Worm (Caenorhabditis elegans) whole organism, late embryonic: ENCODE results near the gene str-264.

ENCODE experiments used
- C08G9.2 ChIP-seq: sonication (generic microtip); optimal IDR thresholded peaks from 2 replicates; lab custom pipeline; 2016; ENCODE audit warnings: mild to moderate bottlenecking, missing genetic modification characterization, moderate library complexity, missing compliant biosample characterization
- C38D4.7 ChIP-seq: fragments of 200-800 bp; sonication (Bioruptor generic); optimal IDR thresholded peaks from 2 replicates; lab custom pipeline; 2018; ENCODE audit warnings: mild to moderate bottlenecking, missing genetic modification characterization, moderate library complexity, missing compliant biosample characterization
- K02D7.2 ChIP-seq: sonication (generic microtip); optimal IDR thresholded peaks from 2 replicates; lab custom pipeline; 2017; ENCODE audit warnings: mild to moderate bottlenecking, missing genetic modification characterization, missing compliant biosample characterization
- T23F11.4 ChIP-seq: fragments of 200-800 bp; sonication (Bioruptor generic); optimal IDR thresholded peaks from 2 replicates; lab custom pipeline; 2018; ENCODE audit warnings: mild to moderate bottlenecking, missing genetic modification characterization, missing compliant biosample characterization
- Y22D7AL.16 ChIP-seq: sonication (generic microtip); optimal IDR thresholded peaks from 2 replicates; lab custom pipeline; 2016; ENCODE audit warnings: missing genetic modification characterization, missing compliant biosample characterization
- ahr-1 ChIP-seq: sonication (generic microtip); optimal IDR thresholded peaks from 2 replicates; lab custom pipeline; 2016; ENCODE audit warnings: missing genetic modification characterization, missing compliant biosample characterization
- ceh-14 ChIP-seq: sonication (generic microtip); optimal IDR thresholded peaks from 2 replicates; lab custom pipeline; 2016; ENCODE audit warnings: missing genotype, missing genetic modification characterization, missing compliant biosample characterization
- ceh-19 ChIP-seq: fragments of 200-800 bp; sonication (Bioruptor generic); optimal IDR thresholded peaks from 2 replicates; lab custom pipeline; 2018; ENCODE audit warnings: mild to moderate bottlenecking, missing genetic modification characterization, missing compliant biosample characterization
- ceh-30 ChIP-seq: fragments of 150-350 bp; optimal IDR thresholded peaks from 2 replicates; lab custom pipeline; 2014; ENCODE audit warnings: missing biosample characterization, missing genetic modification characterization
- ceh-31 ChIP-seq: sonication (generic microtip); optimal IDR thresholded peaks from 2 replicates; lab custom pipeline; 2016; ENCODE audit warnings: missing genetic modification characterization, missing compliant biosample characterization
- ceh-34 ChIP-seq: sonication (generic microtip); optimal IDR thresholded peaks from 2 replicates; lab custom pipeline; 2016; ENCODE audit warnings: mild to moderate bottlenecking, missing genetic modification characterization, missing compliant biosample characterization
- ceh-45 ChIP-seq: fragments of 200-800 bp; sonication (Bioruptor generic); IDR thresholded peaks from 2 replicates; pipeline ENCODE4 v1.3.6; 2022; ENCODE audit warnings: missing genetic modification reagents, missing genetic modification characterization, missing compliant biosample characterization
- ceh-9 ChIP-seq: sonication (generic microtip); optimal IDR thresholded peaks from 2 replicates; lab custom pipeline; 2016; ENCODE audit warnings: mild to moderate bottlenecking, missing genetic modification characterization, inconsistent platforms, missing compliant biosample characterization
- che-1 ChIP-seq: sonication (generic microtip); optimal IDR thresholded peaks from 2 replicates; lab custom pipeline; 2016; ENCODE audit warnings: mild to moderate bottlenecking, missing genetic modification characterization, missing compliant biosample characterization
- dve-1 ChIP-seq: sonication (generic microtip); optimal IDR thresholded peaks from 2 replicates; lab custom pipeline; 2017; ENCODE audit warnings: antibody characterized with exemption, mild to moderate bottlenecking, missing genetic modification characterization, missing compliant biosample characterization
- elt-2 ChIP-seq: sonication (generic microtip); optimal IDR thresholded peaks from 2 replicates; lab custom pipeline; 2016; ENCODE audit warnings: missing genetic modification reagents, missing genetic modification characterization, missing compliant biosample characterization
- ets-4 ChIP-seq: sonication (generic microtip); optimal IDR thresholded peaks from 2 replicates; lab custom pipeline; 2016; ENCODE audit warnings: missing genetic modification characterization, missing compliant biosample characterization
- fax-1 ChIP-seq: sonication (generic microtip); optimal IDR thresholded peaks from 2 replicates; lab custom pipeline; 2016; ENCODE audit warnings: missing genotype, missing genetic modification characterization, missing compliant biosample characterization
- fkh-6 ChIP-seq: sonication (generic microtip); optimal IDR thresholded peaks from 2 replicates; lab custom pipeline; 2016; ENCODE audit warnings: missing genetic modification characterization, missing compliant biosample characterization
- gmeb-2 ChIP-seq: sonication (generic microtip); optimal IDR thresholded peaks from 2 replicates; lab custom pipeline; 2016; ENCODE audit warnings: missing genetic modification characterization, inconsistent platforms, missing compliant biosample characterization
- hlh-13 ChIP-seq: fragments of 200-800 bp; sonication (Bioruptor generic); optimal IDR thresholded peaks from 2 replicates; lab custom pipeline; 2018; ENCODE audit warnings: mild to moderate bottlenecking, missing genetic modification characterization, missing compliant biosample characterization
- hlh-30 ChIP-seq: sonication (generic microtip); optimal IDR thresholded peaks from 2 replicates; lab custom pipeline; 2017; ENCODE audit warnings: antibody characterized with exemption, missing genetic modification characterization, missing compliant biosample characterization; ENCODE audit not compliant: insufficient read depth
- lin-11 ChIP-seq: fragments of 200-800 bp; sonication (Bioruptor generic); optimal IDR thresholded peaks from 2 replicates; lab custom pipeline; 2018; ENCODE audit warnings: mild to moderate bottlenecking, missing genetic modification characterization, missing compliant biosample characterization
- mec-3 ChIP-seq: sonication (generic microtip); optimal IDR thresholded peaks from 2 replicates; lab custom pipeline; 2016; ENCODE audit warnings: borderline replicate concordance, missing genetic modification characterization, missing compliant biosample characterization
- nfya-1 ChIP-seq: sonication (generic microtip); optimal IDR thresholded peaks from 2 replicates; lab custom pipeline; 2017; ENCODE audit warnings: missing genetic modification characterization, mild to moderate bottlenecking, missing compliant biosample characterization, antibody characterized with exemption, moderate library complexity
- nhr-232 ChIP-seq: sonication (generic microtip); optimal IDR thresholded peaks from 2 replicates; lab custom pipeline; 2016; ENCODE audit warnings: missing genetic modification characterization, missing compliant biosample characterization
- pha-4 ChIP-seq: fragments of 150-350 bp; optimal IDR thresholded peaks from 2 replicates; lab custom pipeline; 2018; ENCODE audit warnings: missing biosample characterization, missing genetic modification reagents, missing genetic modification characterization
- pros-1 ChIP-seq: fragments of 150-350 bp; optimal IDR thresholded peaks from 2 replicates; lab custom pipeline; 2014; ENCODE audit warnings: missing biosample characterization, missing genetic modification reagents, missing genetic modification characterization
- sox-2 ChIP-seq: fragments of 200-800 bp; sonication (Bioruptor generic); IDR thresholded peaks from 2 replicates; pipeline ENCODE4 v1.3.6; 2022; ENCODE audit warnings: missing genetic modification reagents, missing genetic modification characterization, missing compliant biosample characterization
- tbx-7 ChIP-seq: sonication (generic microtip); optimal IDR thresholded peaks from 2 replicates; lab custom pipeline; 2016; ENCODE audit warnings: missing genotype, missing genetic modification characterization, missing compliant biosample characterization
- unc-42 ChIP-seq: sonication (generic microtip); optimal IDR thresholded peaks from 2 replicates; lab custom pipeline; 2016; ENCODE audit warnings: missing genotype, missing genetic modification characterization, missing compliant biosample characterization
- zip-5 ChIP-seq: sonication (generic microtip); optimal IDR thresholded peaks from 2 replicates; lab custom pipeline; 2016; ENCODE audit warnings: missing genetic modification characterization, missing compliant biosample characterization
- ztf-16 ChIP-seq: sonication (generic microtip); optimal IDR thresholded peaks from 2 replicates; lab custom pipeline; 2017; ENCODE audit warnings: missing genetic modification characterization, missing compliant biosample characterization

str-264 gene

ce11 chrV:15451421-15451820 lies 41.0 kb downstream of the str-264 start, which contains the start of gene srw-33:
TSS of gene srw-33 (minus strand) at chrV:15451521.
- no peak for TF ChIP-seq nfya-1
- TF ChIP-seq ceh-34 (tag; lab: Kevin White, UChicago): no peak
- no peak for TF ChIP-seq sox-2
- no peak for TF ChIP-seq tbx-7 (tag; lab: Kevin White, UChicago)
- no peak for TF ChIP-seq gmeb-2
- no peak for TF ChIP-seq pha-4 (tag; lab: Kevin White, UChicago)
- TF ChIP-seq, all 69 proteins: peak for 0

DNA sequence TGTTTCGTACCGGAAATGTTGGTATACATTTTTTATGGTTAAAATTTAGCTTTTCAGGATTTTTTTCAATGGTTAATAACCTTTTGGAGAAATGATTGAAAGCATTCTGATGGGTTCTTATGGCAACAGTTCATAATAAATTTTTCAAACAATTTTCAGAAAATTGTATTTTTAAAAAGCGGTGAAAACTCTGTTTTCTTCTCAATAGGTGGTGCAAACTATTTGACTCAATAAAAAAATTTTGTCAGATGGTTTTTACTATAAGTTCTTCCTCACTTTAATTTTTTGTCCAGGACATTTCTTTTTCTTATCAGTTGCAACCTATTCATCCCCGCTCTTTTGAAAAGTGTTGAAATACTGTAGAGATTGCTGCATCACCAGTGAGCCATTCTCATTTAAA lies 43.6 kb downstream of the str-264 start, which contains the start of gene T26H5.14:
TSS of gene T26H5.14 (plus strand) at position 301 of the 400 bp plus-strand sequence.
- no peak for TF ChIP-seq ets-4 (tag; lab: Kevin White, UChicago)
- TF ChIP-seq lin-11 (tag; lab: Kevin White, UChicago): no peak

DNA sequence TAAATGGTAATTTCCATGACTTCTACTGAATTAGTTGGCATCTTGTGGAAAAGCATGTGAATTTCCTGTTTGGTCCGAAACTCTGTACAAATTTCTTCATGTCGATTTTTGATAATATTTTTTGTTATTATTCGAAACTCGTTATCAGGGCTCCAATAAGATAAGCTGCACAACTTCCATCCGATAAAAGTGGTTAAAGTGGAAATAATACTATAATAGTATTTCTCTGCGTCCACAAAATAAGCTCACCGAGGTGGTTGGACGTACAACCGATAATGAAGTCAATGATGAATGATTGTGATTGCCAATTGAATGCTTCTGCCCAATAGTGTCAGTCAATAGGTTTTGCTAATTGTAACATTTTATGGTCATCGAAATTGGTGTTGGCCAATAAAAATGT lies 44.0 kb downstream of the str-264 start, which contains the start of gene T26H5.4:
TSS of gene T26H5.4 (minus strand) at position 294 of the 400 bp plus-strand sequence.
- no peak for TF ChIP-seq ceh-30 (tag; lab: Kevin White, UChicago)
- peak; percentile 57 for TF ChIP-seq elt-2 (tag; lab: Kevin White, UChicago)
- no peak for TF ChIP-seq ztf-16 (tag; lab: Kevin White, UChicago)
- TF ChIP-seq C38D4.7 (GFP tag; lab: Kevin White, UChicago): no peak
- no peak for TF ChIP-seq hlh-13 (GFP tag; lab: Kevin White, UChicago)
- TF ChIP-seq ets-4 (tag; lab: Kevin White, UChicago): no peak

- TF ChIP-seq ets-4 (tag; lab: Kevin White, UChicago): no peak
- TF ChIP-seq ceh-45 (GFP tag; lab: Robert Waterston, UW): no peak
- no peak for TF ChIP-seq ceh-9 (tag; lab: Kevin White, UChicago)
- no peak for TF ChIP-seq nfya-1
- no peak for TF ChIP-seq zip-5 (tag; lab: Kevin White, UChicago)
- TF ChIP-seq unc-42: no peak
- TF ChIP-seq lin-11 (tag; lab: Kevin White, UChicago): no peak
- TF ChIP-seq pha-4 (tag; lab: Kevin White, UChicago): no peak
- TF ChIP-seq mec-3 (tag; lab: Kevin White, UChicago): no peak
- no peak for TF ChIP-seq fax-1
These were observed 47.0 kb downstream of the str-264 start, which contains the start of gene srh-239 for ce11 chrV:15445437-15445836. TSS of gene srh-239 (plus strand) at chrV:15445737.

- no peak for TF ChIP-seq nhr-232 (tag; lab: Kevin White, UChicago)
- no peak for TF ChIP-seq ahr-1 (tag; lab: Kevin White, UChicago)
- TF ChIP-seq pros-1 (tag; lab: Kevin White, UChicago): no peak
- no peak for TF ChIP-seq hlh-30 (tag; lab: Kevin White, UChicago)
- TF ChIP-seq T23F11.4 (GFP tag; lab: Kevin White, UChicago): no peak
- TF ChIP-seq gmeb-2: no peak
- no peak for TF ChIP-seq ceh-31 (tag; lab: Kevin White, UChicago)
- no peak for TF ChIP-seq dve-1 (tag; lab: Kevin White, UChicago)
- no peak for TF ChIP-seq ceh-19
- TF ChIP-seq Y22D7AL.16 (tag; lab: Kevin White, UChicago): no peak
- TF ChIP-seq C38D4.7 (GFP tag; lab: Kevin White, UChicago): no peak
- no peak for TF ChIP-seq C08G9.2 (tag; lab: Kevin White, UChicago)
- no peak for TF ChIP-seq ceh-34 (tag; lab: Kevin White, UChicago)
- no peak for TF ChIP-seq ceh-14
- no peak for TF ChIP-seq fkh-6 (tag; lab: Kevin White, UChicago)
- TF ChIP-seq che-1: no peak
- TF ChIP-seq K02D7.2: no peak
- TF ChIP-seq, all 69 proteins: peak for 0
These were observed 47.8 kb downstream of the str-264 start, which contains the start of gene T26H5.9 for ce11 chrV:15444615-15445014. TSS of gene T26H5.9 (plus strand) at chrV:15444916.
